Worm (Caenorhabditis elegans) whole organism, young adult: ENCODE data around the gene M106.7.

Experiments used
- ama-1 ChIP-seq, 3 experiments: fragments of 150-350 bp in 1 of 3; sonication (generic microtip) in 2 of 3; optimal IDR thresholded peaks; 2 replicates each; lab custom pipeline; 2014 to 2018; ENCODE audit warnings: missing biosample characterization in 2 of 3, missing genetic modification characterization in 2 of 3, missing genetic modification reagents in 2 of 3
- lsl-1 ChIP-seq: fragments of 200-800 bp; sonication (Bioruptor generic); optimal IDR thresholded peaks from 2 replicates; lab custom pipeline; 2018; ENCODE audit warnings: mild to moderate bottlenecking, missing genetic modification characterization, moderate library complexity, missing compliant biosample characterization
- madf-6 ChIP-seq: fragments of 200-800 bp; sonication (Bioruptor generic); IDR thresholded peaks from 2 replicates; pipeline ENCODE4 v1.3.6; 2022; ENCODE audit warnings: missing genetic modification reagents, missing genetic modification characterization, missing compliant biosample characterization
- mes-4 ChIP-seq: sonication (generic microtip); optimal IDR thresholded peaks from 2 replicates; lab custom pipeline; 2016; ENCODE audit warnings: missing genotype, missing genetic modification characterization, missing compliant biosample characterization

- no peak for TF ChIP-seq mes-4 (tag; lab: Kevin White, UChicago)
- peak; percentile 90 for TF ChIP-seq lsl-1 (GFP tag; lab: Kevin White, UChicago)
- TF ChIP-seq madf-6: peak; percentile 92
- no peak for TF ChIP-seq ama-1 (optimal IDR thresholded peaks at IDR 0.05; lab: Kevin White, UChicago)
- TF ChIP-seq ama-1 (GFP tag; optimal IDR thresholded peaks at IDR 0.05; lab: Kevin White, UChicago): no peak
These were observed 4.1 kb downstream of the M106.7 start for ce11 chrII:10852880-10853279.
